Worm (Caenorhabditis elegans): ENCODE data around the gene F09E10.7.

- TF ChIP-seq ceh-34 (tag; optimal IDR thresholded peaks at IDR 0.05), result no peak
- no peak for TF ChIP-seq odd-2 (tag; optimal IDR thresholded peaks at IDR 0.05)
- no peak for TF ChIP-seq hlh-6 (tag; optimal IDR thresholded peaks at IDR 0.05)
- TF ChIP-seq pqm-1 (tag; optimal IDR thresholded peaks at IDR 0.05), result no peak
- TF ChIP-seq ama-1 (optimal IDR thresholded peaks at IDR 0.05), result no peak
- no peak for TF ChIP-seq lim-6 (tag; optimal IDR thresholded peaks at IDR 0.05)
- TF ChIP-seq dmd-4 (tag; optimal IDR thresholded peaks at IDR 0.05; ENCODE audit: borderline replicate concordance), result no peak
- TF ChIP-seq ceh-31 (tag; optimal IDR thresholded peaks at IDR 0.05), result no peak
- TF ChIP-seq hlh-15 (tag; optimal IDR thresholded peaks at IDR 0.05), result no peak
Observed at ce11 chrX:1489574-1489973, 12.1 kb downstream of the F09E10.7 start.
